Fruit fly (Drosophila melanogaster) whole organism, embryonic: ENCODE data around the gene CG14535.
A peak's percentile ranks its signal among the peaks of the same experiment; 100 is the strongest.

Source experiments
- Abd-B ChIP-seq: fragments of 200-800 bp; sonication (Bioruptor generic); optimal IDR thresholded peaks from 2 replicates; lab custom pipeline; 2018; ENCODE audit warnings: missing biosample characterization, mild to moderate bottlenecking, missing genetic modification characterization, moderate library complexity
- Antp ChIP-seq: fragments of 200-800 bp; sonication (Bioruptor generic); optimal IDR thresholded peaks from 3 replicates; lab custom pipeline; 2016; ENCODE audit warnings: missing biosample characterization, missing genetic modification characterization
- Awh ChIP-seq: fragments of 200-800 bp; sonication (Bioruptor generic); IDR thresholded peaks from 2 replicates; pipeline ENCODE4, ENCODE4 v1.3.6; 2022; ENCODE audit warnings: missing biosample characterization, missing genetic modification characterization
- BtbVII ChIP-seq: fragments of 200-800 bp; sonication (Bioruptor generic); optimal IDR thresholded peaks from 3 replicates; lab custom pipeline; 2017; ENCODE audit warnings: missing biosample characterization, mild to moderate bottlenecking, missing genetic modification characterization
- CG11085 ChIP-seq: fragments of 200-800 bp; sonication (Bioruptor generic); IDR thresholded peaks from 2 replicates; pipeline ENCODE4 v1.3.6; 2022; ENCODE audit warnings: missing biosample characterization, missing genetic modification characterization
- CG11247 ChIP-seq: fragments of 200-800 bp; sonication (Bioruptor generic); IDR thresholded peaks from 2 replicates; pipeline ENCODE4 v1.3.6; 2022; ENCODE audit warnings: missing biosample characterization, missing genetic modification characterization
- CG11456 ChIP-seq: fragments of 200-800 bp; sonication (Bioruptor generic); IDR thresholded peaks from 3 replicates; pipeline ENCODE4 v1.3.6; 2022; ENCODE audit warnings: missing biosample characterization, missing genetic modification characterization
- CG11696 ChIP-seq: fragments of 200-800 bp; sonication (Bioruptor generic); IDR thresholded peaks from 2 replicates; pipeline ENCODE4 v1.3.6; 2022; ENCODE audit warnings: missing biosample characterization, missing genetic modification characterization
- CG11723 ChIP-seq: fragments of 200-800 bp; sonication (Bioruptor generic); optimal IDR thresholded peaks from 2 replicates; lab custom pipeline; 2017; ENCODE audit warnings: missing biosample characterization, mild to moderate bottlenecking, missing genetic modification characterization
- CG12219 ChIP-seq: fragments of 200-800 bp; sonication (Bioruptor generic); optimal IDR thresholded peaks from 3 replicates; lab custom pipeline; 2018; ENCODE audit warnings: missing biosample characterization, mild to moderate bottlenecking, missing genetic modification characterization
- CG12744 ChIP-seq: fragments of 200-800 bp; sonication (Bioruptor generic); optimal IDR thresholded peaks from 2 replicates; lab custom pipeline; 2016; ENCODE audit warnings: missing biosample characterization, missing genetic modification characterization
- CG12769 ChIP-seq: fragments of 200-800 bp; sonication (Bioruptor generic); optimal IDR thresholded peaks from 2 replicates; lab custom pipeline; 2019; ENCODE audit warnings: missing biosample characterization, mild to moderate bottlenecking, missing genetic modification characterization, moderate library complexity
- CG13296 ChIP-seq: fragments of 200-800 bp; sonication (Bioruptor generic); optimal IDR thresholded peaks from 3 replicates; lab custom pipeline; 2018; ENCODE audit warnings: missing biosample characterization, mild to moderate bottlenecking, missing genetic modification characterization
- CG13775 ChIP-seq: fragments of 200-800 bp; sonication (Bioruptor generic); optimal IDR thresholded peaks from 3 replicates; lab custom pipeline; 2017; ENCODE audit warnings: missing biosample characterization, mild to moderate bottlenecking, missing genetic modification characterization
- CG15073 ChIP-seq: fragments of 200-800 bp; sonication (Bioruptor generic); optimal IDR thresholded peaks from 2 replicates; lab custom pipeline; 2016; ENCODE audit warnings: missing biosample characterization, missing genetic modification characterization
- CG16815 ChIP-seq: fragments of 200-800 bp; sonication (Bioruptor generic); optimal IDR thresholded peaks from 3 replicates; lab custom pipeline; 2017; ENCODE audit warnings: missing biosample characterization, mild to moderate bottlenecking, missing genetic modification characterization
- CG17612 ChIP-seq: fragments of 200-800 bp; sonication (Bioruptor generic); IDR thresholded peaks from 2 replicates; pipeline ENCODE4 v1.3.6; 2022; ENCODE audit warnings: missing biosample characterization, missing genetic modification characterization
- CG18476 ChIP-seq: fragments of 200-800 bp; sonication (Bioruptor generic); optimal IDR thresholded peaks from 2 replicates; lab custom pipeline; 2016; ENCODE audit warnings: missing biosample characterization, mild to moderate bottlenecking, missing genetic modification characterization
- CG18764 ChIP-seq: fragments of 200-800 bp; sonication (Bioruptor generic); optimal IDR thresholded peaks from 3 replicates; lab custom pipeline; 2016; ENCODE audit warnings: missing biosample characterization, missing genetic modification characterization
- CG2129 ChIP-seq: fragments of 200-800 bp; sonication (Bioruptor generic); IDR thresholded peaks from 2 replicates; pipeline ENCODE4 v1.3.6; 2022; ENCODE audit warnings: missing biosample characterization, missing genetic modification characterization; ENCODE audit not compliant: partially characterized antibody
- CG32772 ChIP-seq: fragments of 200-800 bp; sonication (Bioruptor generic); IDR thresholded peaks from 2 replicates; pipeline ENCODE4 v1.3.6; 2022; ENCODE audit warnings: missing biosample characterization, missing genetic modification characterization
- CG3281 ChIP-seq: fragments of 200-800 bp; sonication (Bioruptor generic); optimal IDR thresholded peaks from 3 replicates; lab custom pipeline; 2017; ENCODE audit warnings: missing biosample characterization, mild to moderate bottlenecking, missing genetic modification characterization
- CG34376 ChIP-seq: fragments of 200-800 bp; sonication (Bioruptor generic); optimal IDR thresholded peaks from 2 replicates; lab custom pipeline; 2018; ENCODE audit warnings: missing biosample characterization, mild to moderate bottlenecking, missing genetic modification characterization
- CG5180 ChIP-seq: fragments of 200-800 bp; sonication (Bioruptor generic); optimal IDR thresholded peaks from 3 replicates; lab custom pipeline; 2017; ENCODE audit warnings: missing biosample characterization, missing genetic modification characterization, mild to moderate bottlenecking, moderate library complexity, missing genetic modification reagents
- CG9932 ChIP-seq: fragments of 200-800 bp; sonication (Bioruptor generic); IDR thresholded peaks from 2 replicates; pipeline ENCODE4 v1.3.6; 2022; ENCODE audit warnings: missing biosample characterization, missing genetic modification characterization
- Camta ChIP-seq: fragments of 200-800 bp; sonication (Bioruptor generic); optimal IDR thresholded peaks from 2 replicates; lab custom pipeline; 2016; ENCODE audit warnings: missing biosample characterization, missing genetic modification characterization
- E2f1 ChIP-seq: fragments of 200-800 bp; sonication (Bioruptor generic); IDR thresholded peaks from 2 replicates; pipeline ENCODE4 v1.3.6; 2022; ENCODE audit warnings: missing biosample characterization, missing genetic modification characterization
- Fer1 ChIP-seq: fragments of 200-800 bp; sonication (Bioruptor generic); optimal IDR thresholded peaks from 2 replicates; lab custom pipeline; 2017; ENCODE audit warnings: missing biosample characterization, mild to moderate bottlenecking, missing genetic modification characterization
- HLH3B ChIP-seq: fragments of 200-800 bp; sonication (Bioruptor generic); IDR thresholded peaks from 2 replicates; pipeline ENCODE4 v1.3.6; 2022; ENCODE audit warnings: missing biosample characterization, missing genetic modification characterization
- Hr78 ChIP-seq, 2 experiments: fragments of 200-800 bp in 1 of 2; fragments of >200 bp in 1 of 2; sonication (Bioruptor generic) in 1 of 2; optimal IDR thresholded peaks; 2 replicates each; lab custom pipeline; 2017 to 2019; ENCODE audit warnings: missing biosample characterization in 2 of 2, missing genetic modification characterization in 2 of 2, mild to moderate bottlenecking in 1 of 2, moderate library complexity in 1 of 2
- NFAT ChIP-seq: fragments of 200-800 bp; sonication (Bioruptor generic); IDR thresholded peaks from 2 replicates; pipeline ENCODE4 v1.3.6; 2022; ENCODE audit warnings: missing biosample characterization, missing genetic modification characterization
- Oaz ChIP-seq: fragments of 200-800 bp; sonication (Bioruptor generic); IDR thresholded peaks from 2 replicates; pipeline ENCODE4 v1.3.6; 2022; ENCODE audit warnings: missing biosample characterization, missing genetic modification characterization
- Opbp ChIP-seq: fragments of 200-800 bp; sonication (Bioruptor generic); IDR thresholded peaks from 3 replicates; pipeline ENCODE4 v1.3.6; 2022; ENCODE audit warnings: missing biosample characterization, missing genetic modification characterization; ENCODE audit not compliant: partially characterized antibody
- bcd ChIP-seq: fragments of 200-800 bp; sonication (Bioruptor generic); optimal IDR thresholded peaks from 2 replicates; lab custom pipeline; 2017; ENCODE audit warnings: missing biosample characterization, mild to moderate bottlenecking, missing genetic modification characterization
- caup ChIP-seq: fragments of 200-800 bp; sonication (Bioruptor generic); optimal IDR thresholded peaks from 3 replicates; lab custom pipeline; 2017; ENCODE audit warnings: missing biosample characterization, mild to moderate bottlenecking, missing genetic modification characterization, moderate library complexity; ENCODE audit not compliant: severe bottlenecking
- dimm ChIP-seq: fragments of 200-800 bp; sonication (Bioruptor generic); IDR thresholded peaks from 2 replicates; pipeline ENCODE4 v1.3.6; 2022; ENCODE audit warnings: missing biosample characterization, missing genetic modification characterization
- disco-r ChIP-seq: fragments of 200-800 bp; sonication (Bioruptor generic); optimal IDR thresholded peaks from 2 replicates; lab custom pipeline; 2016; ENCODE audit warnings: missing biosample characterization, missing genetic modification characterization
- dmrt99B ChIP-seq: fragments of 200-800 bp; sonication (Bioruptor generic); optimal IDR thresholded peaks from 2 replicates; lab custom pipeline; 2018; ENCODE audit warnings: missing biosample characterization, mild to moderate bottlenecking, missing genetic modification characterization, moderate library complexity
- esg ChIP-seq: fragments of 200-800 bp; sonication (Bioruptor generic); conservative IDR thresholded peaks from 2 replicates; pipeline ENCODE4 v1.3.6; 2022; ENCODE audit warnings: missing biosample characterization, missing genetic modification characterization
- gfzf ChIP-seq: fragments of 200-800 bp; sonication (Bioruptor generic); optimal IDR thresholded peaks from 2 replicates; lab custom pipeline; 2016; ENCODE audit warnings: missing biosample characterization, mild to moderate bottlenecking, missing genetic modification characterization, moderate library complexity
- gt ChIP-seq: fragments of 200-800 bp; sonication (Bioruptor generic); IDR thresholded peaks from 2 replicates; pipeline ENCODE4 v1.3.6; 2022; ENCODE audit warnings: missing biosample characterization, missing genetic modification characterization
- kah ChIP-seq: fragments of 200-800 bp; sonication (Bioruptor generic); optimal IDR thresholded peaks from 2 replicates; lab custom pipeline; 2018; ENCODE audit warnings: missing biosample characterization, mild to moderate bottlenecking, missing genetic modification characterization
- lmd ChIP-seq: fragments of 200-800 bp; sonication (Bioruptor generic); IDR thresholded peaks from 2 replicates; pipeline ENCODE4 v1.3.6; 2022; ENCODE audit warnings: missing biosample characterization, missing genetic modification characterization
- mirr ChIP-seq: fragments of 200-800 bp; sonication (Bioruptor generic); optimal IDR thresholded peaks from 3 replicates; lab custom pipeline; 2018; ENCODE audit warnings: missing biosample characterization, mild to moderate bottlenecking, missing genetic modification characterization
- otp ChIP-seq: fragments of 200-800 bp; sonication (Bioruptor generic); IDR thresholded peaks from 3 replicates; pipeline ENCODE4, ENCODE4 v1.3.6; 2022; ENCODE audit warnings: missing biosample characterization, missing genetic modification characterization
- psq ChIP-seq: fragments of 200-800 bp; sonication (Bioruptor generic); optimal IDR thresholded peaks from 2 replicates; lab custom pipeline; 2017; ENCODE audit warnings: missing biosample characterization, missing genetic modification characterization
- pum ChIP-seq: fragments of 200-800 bp; sonication (Bioruptor generic); optimal IDR thresholded peaks from 2 replicates; lab custom pipeline; 2016; ENCODE audit warnings: missing biosample characterization, missing genetic modification characterization
- repo ChIP-seq: fragments of 200-800 bp; sonication (Bioruptor generic); optimal IDR thresholded peaks from 2 replicates; lab custom pipeline; 2016; ENCODE audit warnings: missing biosample characterization, missing genetic modification characterization
- shn ChIP-seq: fragments of 200-800 bp; sonication (Bioruptor generic); optimal IDR thresholded peaks from 3 replicates; lab custom pipeline; 2016; ENCODE audit warnings: missing biosample characterization, missing genetic modification characterization
- tx ChIP-seq: fragments of 200-800 bp; sonication (Bioruptor generic); optimal IDR thresholded peaks from 2 replicates; lab custom pipeline; 2016; ENCODE audit warnings: missing biosample characterization, missing genetic modification characterization
- yki ChIP-seq: fragments of >200 bp; optimal IDR thresholded peaks from 3 replicates; lab custom pipeline; 2018
- zfh1 ChIP-seq: fragments of 200-800 bp; sonication (Bioruptor generic); IDR thresholded peaks from 3 replicates; pipeline ENCODE4 v1.3.6; 2022; ENCODE audit warnings: missing biosample characterization, missing genetic modification characterization

CG14535 gene

DNA sequence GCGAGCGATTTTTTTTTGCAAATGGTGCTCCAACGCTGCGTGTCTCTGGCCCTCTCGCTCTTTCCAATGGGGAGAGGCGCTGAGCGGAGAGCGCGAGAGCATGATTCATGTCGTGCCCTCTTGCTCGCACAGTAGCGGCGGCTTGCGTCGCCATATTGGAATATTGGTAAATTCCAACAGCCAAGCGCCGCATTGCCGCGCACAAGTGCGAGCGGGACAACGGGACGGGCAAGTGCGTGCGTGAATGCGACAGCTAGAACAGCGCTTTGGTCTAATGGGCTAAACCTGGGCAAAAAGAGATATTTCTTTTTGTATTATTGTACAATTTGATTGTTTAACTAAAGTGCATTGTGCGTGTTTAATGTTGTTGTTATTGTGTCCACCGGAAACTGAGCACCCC is 27.0 kb downstream of the CG14535 start (continued):
- TF ChIP-seq Antp (GFP tag; lab: Kevin White, UChicago) (no peak), psq (no peak), Oaz (no peak), CG16815 (GFP tag; lab: Kevin White, UChicago) (no peak), pum (GFP tag; lab: Kevin White, UChicago) (no peak), CG18764 (no peak), repo (GFP tag; lab: Kevin White, UChicago) (no peak), tx (GFP tag; lab: Kevin White, UChicago) (no peak), NFAT (GFP tag; lab: Robert Waterston, UW) (peak; percentile 62; the same call in 1 of the 2 replicates), BtbVII (GFP tag; lab: Kevin White, UChicago) (no peak), Abd-B (GFP tag; lab: Kevin White, UChicago) (peak; percentile 5), CG12219 (GFP tag; lab: Kevin White, UChicago) (peak; percentile 31), dmrt99B (tag; lab: Kevin White, UChicago) (peak; percentile 22), CG17612 (no peak), otp (GFP tag; lab: Robert Waterston, UW) (0 out of 3 replicates have a peak, but pooled peaks have one; percentile 23), gfzf (GFP tag; lab: Kevin White, UChicago) (no peak), dimm (GFP tag; lab: Robert Waterston, UW) (no peak), CG5180 (GFP tag; lab: Kevin White, UChicago) (no peak), mirr (GFP tag; lab: Kevin White, UChicago) (peak; percentile 49), CG11085 (GFP tag; lab: Robert Waterston, UW) (no peak), caup (no peak), CG12769 (tag; lab: Kevin White, UChicago) (peak; percentile 32), CG32772 (peak; percentile 86), CG11696 (GFP tag; lab: Robert Waterston, UW) (no peak), Fer1 (no peak), esg (no peak), disco-r (peak; percentile 26), CG15073 (no peak), Awh (GFP tag; lab: Robert Waterston, UW) (no peak), Opbp (GFP tag; lab: Robert Waterston, UW) (peak; percentile 80), CG13296 (GFP tag; lab: Kevin White, UChicago) (no peak), Camta (GFP tag; lab: Kevin White, UChicago) (peak; percentile 7), CG13775 (GFP tag; lab: Kevin White, UChicago) (no peak), zfh1 (peak; percentile 47; the same call in 1 of the 3 replicates), yki (lab: Kevin White, UChicago) (peak; percentile 27), kah (GFP tag; lab: Kevin White, UChicago) (peak; percentile 1), CG9932 (GFP tag; lab: Robert Waterston, UW) (peak; percentile 35; the same call in 1 of the 2 replicates), CG11456 (GFP tag; lab: Robert Waterston, UW) (no peak), lmd (no peak), CG3281 (GFP tag; lab: Kevin White, UChicago) (no peak), shn (GFP tag; lab: Kevin White, UChicago) (no peak), CG34376 (no peak), Hr78 (GFP tag; optimal IDR thresholded peaks at IDR 0.05; lab: Kevin White, UChicago) (no peak), bcd (peak; percentile 33), CG11247 (no peak; the same call in 1 of the 2 replicates), gt (GFP tag; lab: Robert Waterston, UW) (no peak), CG18476 (GFP tag; lab: Kevin White, UChicago) (no peak), E2f1 (GFP tag; lab: Robert Waterston, UW) (peak; percentile 24; the same call in 1 of the 2 replicates), CG12744 (GFP tag; lab: Kevin White, UChicago) (no peak), HLH3B (GFP tag; lab: Robert Waterston, UW) (0 out of 2 replicates have a peak, but pooled peaks have one; percentile 16), CG2129 (no peak), CG11723 (no peak)
